Worm (Caenorhabditis elegans) whole organism, L1 larva: ENCODE measurements around the gene let-767.

Experiments used
- C04F5.9 ChIP-seq: sonication (generic microtip); optimal IDR thresholded peaks from 2 replicates; lab custom pipeline; 2016; ENCODE audit warnings: missing genetic modification characterization, missing compliant biosample characterization
- F16B12.6 ChIP-seq: fragments of 150-350 bp; optimal IDR thresholded peaks from 2 replicates; lab custom pipeline; 2014; ENCODE audit warnings: missing biosample characterization, missing genetic modification characterization
- alr-1 ChIP-seq: fragments of 200-800 bp; sonication (Bioruptor generic); optimal IDR thresholded peaks from 2 replicates; lab custom pipeline; 2018; ENCODE audit warnings: borderline replicate concordance, mild to moderate bottlenecking, missing genetic modification characterization, missing compliant biosample characterization
- ceh-63 ChIP-seq: fragments of 200-800 bp; sonication (Bioruptor generic); optimal IDR thresholded peaks from 2 replicates; lab custom pipeline; 2018; ENCODE audit warnings: mild to moderate bottlenecking, missing genetic modification characterization, missing compliant biosample characterization
- ceh-8 ChIP-seq: fragments of 200-800 bp; sonication (Bioruptor generic); optimal IDR thresholded peaks from 2 replicates; lab custom pipeline; 2018; ENCODE audit warnings: mild to moderate bottlenecking, missing genetic modification characterization, moderate library complexity, missing compliant biosample characterization
- ceh-82 ChIP-seq, 3 experiments: fragments of 150-350 bp in 1 of 3; sonication (generic microtip) in 2 of 3; optimal IDR thresholded peaks; 2 replicates each; lab custom pipeline; 2014 to 2017; ENCODE audit warnings: missing biosample characterization in 3 of 3, missing genetic modification characterization in 3 of 3
- ceh-90 ChIP-seq: sonication (generic microtip); optimal IDR thresholded peaks from 2 replicates; lab custom pipeline; 2016; ENCODE audit warnings: missing genetic modification characterization, missing compliant biosample characterization
- ces-1 ChIP-seq: fragments of 150-350 bp; optimal IDR thresholded peaks from 2 replicates; lab custom pipeline; 2014; ENCODE audit warnings: missing biosample characterization, missing genetic modification reagents, missing genetic modification characterization
- dsc-1 ChIP-seq: sonication (generic microtip); optimal IDR thresholded peaks from 2 replicates; lab custom pipeline; 2016; ENCODE audit warnings: mild to moderate bottlenecking, missing genetic modification characterization, missing compliant biosample characterization
- efl-1 ChIP-seq, 4 experiments: fragments of 150-350 bp; optimal IDR thresholded peaks in 3 of 4; peaks in 1 of 4; 1 replicate in 1 of 4; 2 replicates in 3 of 4; lab custom pipeline; 2014; ENCODE audit warnings: missing biosample characterization in 2 of 4, missing genetic modification characterization in 2 of 4, missing genetic modification reagents in 2 of 4
- egl-13 ChIP-seq: sonication (generic microtip); optimal IDR thresholded peaks from 2 replicates; lab custom pipeline; 2016; ENCODE audit warnings: missing genotype, missing genetic modification reagents, missing genetic modification characterization, missing compliant biosample characterization
- elt-2 ChIP-seq: sonication (generic microtip); optimal IDR thresholded peaks from 2 replicates; lab custom pipeline; 2016; ENCODE audit warnings: missing genetic modification characterization, mild to moderate bottlenecking, inconsistent platforms, missing compliant biosample characterization, missing genetic modification reagents
- elt-3 ChIP-seq, 6 experiments: fragments of 150-350 bp in 1 of 6; sonication (generic microtip); optimal IDR thresholded peaks; 2 replicates each; lab custom pipeline; 2017 to 2018; ENCODE audit warnings: missing biosample characterization in 6 of 6, missing genetic modification characterization in 6 of 6, inconsistent platforms in 1 of 6
- fkh-10 ChIP-seq: sonication (generic microtip); optimal IDR thresholded peaks from 2 replicates; lab custom pipeline; 2017; ENCODE audit warnings: missing biosample characterization, missing genetic modification reagents, missing genetic modification characterization
- fkh-8 ChIP-seq: sonication (generic microtip); optimal IDR thresholded peaks from 2 replicates; lab custom pipeline; 2016; ENCODE audit warnings: mild to moderate bottlenecking, missing genetic modification characterization, missing compliant biosample characterization
- fos-1 ChIP-seq: fragments of 150-350 bp; optimal IDR thresholded peaks from 2 replicates; lab custom pipeline; 2014; ENCODE audit warnings: missing biosample characterization, missing genetic modification characterization
- grh-1 ChIP-seq: fragments of 200-800 bp; sonication (Bioruptor generic); IDR thresholded peaks from 2 replicates; pipeline ENCODE4 v1.3.6; 2022; ENCODE audit warnings: missing genetic modification reagents, missing genetic modification characterization, missing compliant biosample characterization
- hpl-2 ChIP-seq: fragments of 150-350 bp; optimal IDR thresholded peaks from 2 replicates; lab custom pipeline; 2014; ENCODE audit warnings: missing biosample characterization, missing genetic modification reagents, missing genetic modification characterization
- irx-1 ChIP-seq: sonication (generic microtip); optimal IDR thresholded peaks from 2 replicates; lab custom pipeline; 2016; ENCODE audit warnings: missing genetic modification characterization, missing compliant biosample characterization
- isw-1 ChIP-seq: fragments of 200-800 bp; sonication (Bioruptor generic); IDR thresholded peaks from 2 replicates; pipeline ENCODE4 v1.3.6; 2022; ENCODE audit warnings: missing genetic modification characterization, missing compliant biosample characterization
- jun-1 ChIP-seq: fragments of 150-350 bp; optimal IDR thresholded peaks from 2 replicates; lab custom pipeline; 2014; ENCODE audit warnings: missing biosample characterization, missing genetic modification reagents, missing genetic modification characterization
- lin-13 ChIP-seq: fragments of 150-350 bp; optimal IDR thresholded peaks from 2 replicates; lab custom pipeline; 2014; ENCODE audit warnings: missing biosample characterization, missing genetic modification reagents, missing genetic modification characterization
- lin-35 ChIP-seq, 2 experiments: fragments of 150-350 bp; optimal IDR thresholded peaks; 2 replicates each; lab custom pipeline; 2014; ENCODE audit warnings: missing biosample characterization in 2 of 2, missing genetic modification characterization in 2 of 2, missing genetic modification reagents in 2 of 2
- lir-3 ChIP-seq: sonication (generic microtip); optimal IDR thresholded peaks from 2 replicates; lab custom pipeline; 2016; ENCODE audit warnings: mild to moderate bottlenecking, missing genetic modification characterization, moderate library complexity, missing compliant biosample characterization; ENCODE audit not compliant: poor library complexity
- mab-9 ChIP-seq: fragments of 200-800 bp; sonication (Bioruptor generic); IDR thresholded peaks from 2 replicates; pipeline ENCODE4 v1.3.6; 2022; ENCODE audit warnings: missing genetic modification reagents, missing genetic modification characterization, missing compliant biosample characterization
- mdl-1 ChIP-seq, 2 experiments: fragments of 150-350 bp; optimal IDR thresholded peaks; 2 replicates each; lab custom pipeline; 2014 to 2017; ENCODE audit warnings: missing biosample characterization in 2 of 2, missing genetic modification characterization in 2 of 2, inconsistent platforms in 1 of 2
- mep-1 ChIP-seq: fragments of 150-350 bp; optimal IDR thresholded peaks from 2 replicates; lab custom pipeline; 2014; ENCODE audit warnings: missing biosample characterization, missing genetic modification characterization
- nhr-12 ChIP-seq: sonication (generic microtip); optimal IDR thresholded peaks from 2 replicates; lab custom pipeline; 2017; ENCODE audit warnings: missing biosample characterization, missing genetic modification characterization
- nhr-20 ChIP-seq: sonication (generic microtip); optimal IDR thresholded peaks from 2 replicates; lab custom pipeline; 2016; ENCODE audit warnings: mild to moderate bottlenecking, missing genetic modification characterization, missing compliant biosample characterization
- nhr-47 ChIP-seq: sonication (generic microtip); optimal IDR thresholded peaks from 2 replicates; lab custom pipeline; 2016; ENCODE audit warnings: mild to moderate bottlenecking, missing genetic modification characterization, moderate library complexity, missing compliant biosample characterization
- nhr-71 ChIP-seq: sonication (generic microtip); optimal IDR thresholded peaks from 2 replicates; lab custom pipeline; 2016; ENCODE audit warnings: mild to moderate bottlenecking, missing genetic modification characterization, moderate library complexity, missing compliant biosample characterization
- nhr-77 ChIP-seq: fragments of 150-350 bp; optimal IDR thresholded peaks from 2 replicates; lab custom pipeline; 2014; ENCODE audit warnings: missing biosample characterization, missing genetic modification characterization
- nhr-84 ChIP-seq: sonication (generic microtip); optimal IDR thresholded peaks from 2 replicates; lab custom pipeline; 2017; ENCODE audit warnings: missing biosample characterization, missing genetic modification characterization
- nhr-85 ChIP-seq: sonication (generic microtip); peaks from one replicate; lab custom pipeline; 2016; ENCODE audit warnings: missing genetic modification characterization, inconsistent platforms, missing compliant biosample characterization
- pag-3 ChIP-seq: sonication (generic microtip); optimal IDR thresholded peaks from 2 replicates; lab custom pipeline; 2017; ENCODE audit warnings: missing genetic modification characterization, mild to moderate bottlenecking, missing compliant biosample characterization, antibody characterized with exemption, borderline replicate concordance; ENCODE audit not compliant: insufficient read depth
- pax-3 ChIP-seq: fragments of 200-800 bp; sonication (Bioruptor generic); optimal IDR thresholded peaks from 2 replicates; lab custom pipeline; 2018; ENCODE audit warnings: mild to moderate bottlenecking, missing genetic modification characterization, moderate library complexity, missing compliant biosample characterization
- pqm-1 ChIP-seq: sonication (generic microtip); optimal IDR thresholded peaks from 3 replicates; lab custom pipeline; 2017; ENCODE audit warnings: missing biosample characterization, missing genetic modification characterization
- snpc-4 ChIP-seq: fragments of 150-350 bp; optimal IDR thresholded peaks from 2 replicates; lab custom pipeline; 2014; ENCODE audit warnings: missing biosample characterization, missing genetic modification characterization
- snu-23 ChIP-seq: sonication (generic microtip); optimal IDR thresholded peaks from 2 replicates; lab custom pipeline; 2016; ENCODE audit warnings: missing genetic modification characterization, missing compliant biosample characterization
- sox-4 ChIP-seq: sonication (generic microtip); optimal IDR thresholded peaks from 2 replicates; lab custom pipeline; 2016; ENCODE audit warnings: missing genetic modification characterization, missing compliant biosample characterization
- sptf-1 ChIP-seq: fragments of 150-350 bp; optimal IDR thresholded peaks from 2 replicates; lab custom pipeline; 2014; ENCODE audit warnings: missing biosample characterization, missing genetic modification characterization
- sup-37 ChIP-seq: fragments of 200-800 bp; sonication (Bioruptor generic); optimal IDR thresholded peaks from 2 replicates; lab custom pipeline; 2018; ENCODE audit warnings: mild to moderate bottlenecking, missing genetic modification characterization, missing compliant biosample characterization
- swsn-7 ChIP-seq: sonication (generic microtip); optimal IDR thresholded peaks from 2 replicates; lab custom pipeline; 2016; ENCODE audit warnings: missing genetic modification characterization, missing compliant biosample characterization
- tlp-1 ChIP-seq: fragments of 150-350 bp; optimal IDR thresholded peaks from 2 replicates; lab custom pipeline; 2014; ENCODE audit warnings: missing biosample characterization, missing genetic modification characterization
- unc-130 ChIP-seq: fragments of 150-350 bp; optimal IDR thresholded peaks from 2 replicates; lab custom pipeline; 2017; ENCODE audit warnings: missing biosample characterization, missing genetic modification characterization, inconsistent platforms
- unc-62 ChIP-seq: fragments of 150-350 bp; optimal IDR thresholded peaks from 2 replicates; lab custom pipeline; 2014; ENCODE audit warnings: missing biosample characterization, missing genetic modification reagents, missing genetic modification characterization
- unc-86 ChIP-seq: sonication (generic microtip); optimal IDR thresholded peaks from 2 replicates; lab custom pipeline; 2016; ENCODE audit warnings: missing genetic modification characterization, missing compliant biosample characterization
- xbp-1 ChIP-seq: sonication (generic microtip); optimal IDR thresholded peaks from 2 replicates; lab custom pipeline; 2016; ENCODE audit warnings: missing genetic modification characterization, missing compliant biosample characterization
- zip-4 ChIP-seq: fragments of 200-800 bp; sonication (Bioruptor generic); optimal IDR thresholded peaks from 2 replicates; lab custom pipeline; 2018; ENCODE audit warnings: mild to moderate bottlenecking, missing genetic modification characterization, moderate library complexity, missing compliant biosample characterization
- ztf-11 ChIP-seq, 2 experiments: sonication (generic microtip); optimal IDR thresholded peaks; 2 replicates each; lab custom pipeline; 2016 to 2017; ENCODE audit warnings: missing genetic modification characterization in 2 of 2, missing biosample characterization in 1 of 2, missing compliant biosample characterization in 1 of 2

let-767 gene

ce11 chrIII:6379129-6379528, 39.4 kb upstream of the let-767 start, which contains the start of gene C16A3.6 (continued):
- TF ChIP-seq lin-35 (GFP tag; optimal IDR thresholded peaks at IDR 0.05; lab: Kevin White, UChicago): peak in 1 of 2 experiments; percentile 53
- TF ChIP-seq ceh-82 (tag; optimal IDR thresholded peaks at IDR 0.05; lab: Kevin White, UChicago): peak in 1 of 3 experiments; percentile 38
- TF ChIP-seq snu-23: peak; percentile 17
- TF ChIP-seq alr-1: no peak
- TF ChIP-seq fos-1 (tag; lab: Kevin White, UChicago): no peak
- no peak for TF ChIP-seq lir-3 (tag; lab: Kevin White, UChicago)
- TF ChIP-seq ztf-11 (tag; optimal IDR thresholded peaks at IDR 0.05; lab: Kevin White, UChicago): no peak
- TF ChIP-seq fkh-10: no peak
- no peak for TF ChIP-seq pag-3 (tag; lab: Kevin White, UChicago)
- TF ChIP-seq mep-1 (tag; lab: Kevin White, UChicago): peak; percentile 51
- peak; percentile 37 for TF ChIP-seq nhr-47
- no peak for TF ChIP-seq unc-130
- no peak for TF ChIP-seq nhr-84 (tag; lab: Kevin White, UChicago)
- TF ChIP-seq elt-2 (tag; lab: Kevin White, UChicago): no peak
- no peak for TF ChIP-seq pqm-1 (tag; lab: Kevin White, UChicago)

ce11 chrIII:6374947-6375415, 35.2 kb upstream of the let-767 start, which contains the start of the genes rps-13 and nfx-1:
Gene rps-13 (minus strand): TSS chrIII:6374997.
Gene nfx-1 (plus strand): TSS chrIII:6375379.
- TF ChIP-seq fkh-10: peak; percentile 10
- TF ChIP-seq nhr-71 (tag; lab: Kevin White, UChicago): peak; percentile 87
- no peak for TF ChIP-seq sptf-1
- no peak for TF ChIP-seq zip-4 (GFP tag; lab: Kevin White, UChicago)
- peak; percentile 56 for TF ChIP-seq nhr-77
- peak; percentile 94 for TF ChIP-seq unc-130
- peak; percentile 33 for TF ChIP-seq egl-13
- TF ChIP-seq unc-86 (tag; lab: Kevin White, UChicago): peak; percentile 58
- TF ChIP-seq snpc-4: peak; percentile 66
- TF ChIP-seq nhr-20 (tag; lab: Kevin White, UChicago): peak; percentile 86
- TF ChIP-seq lin-13 (GFP tag; lab: Kevin White, UChicago): peak; percentile 86
- peak; percentile 80 for TF ChIP-seq fos-1 (tag; lab: Kevin White, UChicago)
- peak; percentile 71 for TF ChIP-seq xbp-1
- TF ChIP-seq ceh-8 (GFP tag; lab: Kevin White, UChicago): no peak
- TF ChIP-seq dsc-1 (tag; lab: Kevin White, UChicago): peak; percentile 61
- TF ChIP-seq efl-1 (optimal IDR thresholded peaks at IDR 0.05; lab: Kevin White, UChicago): peak; percentile 83 to 90
- peak; percentile 76 to 97 for TF ChIP-seq efl-1 (GFP tag; optimal IDR thresholded peaks at IDR 0.05 in 1 of 2; lab: Kevin White, UChicago)
- peak; percentile 58 for TF ChIP-seq irx-1 (tag; lab: Kevin White, UChicago)
- peak; percentile 62 for TF ChIP-seq fkh-8 (tag; lab: Kevin White, UChicago)
- TF ChIP-seq nhr-12 (tag; lab: Kevin White, UChicago): no peak
- no peak for TF ChIP-seq grh-1 (GFP tag; lab: Robert Waterston, UW)
- peak; percentile 4 for TF ChIP-seq ceh-90 (tag; lab: Kevin White, UChicago)
- TF ChIP-seq ceh-63: no peak
- peak; percentile 50 for TF ChIP-seq pax-3 (tag; lab: Kevin White, UChicago)
- peak; percentile 83 for TF ChIP-seq isw-1 (GFP tag; lab: Robert Waterston, UW)
- no peak for TF ChIP-seq ces-1 (GFP tag; lab: Kevin White, UChicago)
- TF ChIP-seq jun-1 (tag; lab: Kevin White, UChicago): peak; percentile 62
- no peak for TF ChIP-seq sup-37 (GFP tag; lab: Kevin White, UChicago)
- no peak for TF ChIP-seq unc-62
- peak in 1 of 2 experiments; percentile 85 for TF ChIP-seq mdl-1 (tag; optimal IDR thresholded peaks at IDR 0.05; lab: Kevin White, UChicago)
- TF ChIP-seq F16B12.6 (tag; lab: Kevin White, UChicago): peak; percentile 76
- peak; percentile 70 for TF ChIP-seq swsn-7
- peak; percentile 89 for TF ChIP-seq nhr-85
- no peak for TF ChIP-seq ztf-11 (tag; optimal IDR thresholded peaks at IDR 0.05; lab: Kevin White, UChicago)
- TF ChIP-seq hpl-2 (GFP tag; lab: Kevin White, UChicago): peak; percentile 1
- TF ChIP-seq ceh-82 (tag; optimal IDR thresholded peaks at IDR 0.05; lab: Kevin White, UChicago): peak; percentile 66 to 90 (median 79)
- no peak for TF ChIP-seq mab-9 (GFP tag; lab: Robert Waterston, UW)
- no peak for TF ChIP-seq tlp-1 (tag; lab: Kevin White, UChicago)
- TF ChIP-seq sox-4 (tag; lab: Kevin White, UChicago): no peak
- peak in 2 of 6 experiments; percentile 43 to 63 for TF ChIP-seq elt-3 (tag; optimal IDR thresholded peaks at IDR 0.05; lab: Kevin White, UChicago)
- peak; percentile 13 for TF ChIP-seq C04F5.9
